Fruit fly (Drosophila melanogaster) S2 (cell line): ENCODE measurements around the gene Cipc.

Experiments
- CG8478 ChIP-seq: fragments of >200 bp; optimal IDR thresholded peaks from 2 replicates; lab custom pipeline; 2018
- CTCF ChIP-seq, 2 experiments: fragments of >200 bp; optimal IDR thresholded peaks; 2 replicates each; lab custom pipeline; 2018

DNA sequence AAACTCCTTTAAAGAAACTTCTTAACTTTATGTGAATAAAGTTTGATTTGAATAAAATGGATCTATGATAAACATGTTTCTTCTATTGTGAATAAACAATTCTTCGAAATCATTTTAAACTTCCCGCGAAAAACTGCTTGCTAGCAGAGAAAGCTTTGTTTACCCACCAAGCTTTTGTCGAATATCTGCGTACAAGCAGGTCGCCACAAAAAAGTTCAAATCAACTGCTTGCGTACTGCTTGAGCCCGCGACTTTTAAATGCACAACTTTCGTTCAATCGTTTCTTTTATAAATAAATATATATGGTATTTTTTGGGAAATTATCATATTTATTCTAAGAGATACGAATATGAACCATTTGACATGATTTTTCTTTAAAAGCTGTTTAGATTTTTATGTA is 3.2 kb upstream of the Cipc start:
- TF ChIP-seq CTCF (optimal IDR thresholded peaks at IDR 0.05; lab: Kevin White, UChicago) (no peak), CG8478 (lab: Kevin White, UChicago) (no peak)
